Worm (Caenorhabditis elegans) whole organism, midembryonic: ENCODE measurements around the gene sas-7.

ENCODE experiments used
- T22C8.4 ChIP-seq: fragments of 200-800 bp; sonication (Bioruptor generic); IDR thresholded peaks from 2 replicates; pipeline ENCODE4 v1.3.6; 2022; ENCODE audit warnings: missing genetic modification characterization, missing compliant biosample characterization
- med-1 ChIP-seq: sonication (generic microtip); optimal IDR thresholded peaks from 2 replicates; lab custom pipeline; 2017; ENCODE audit warnings: missing genetic modification characterization, mild to moderate bottlenecking, missing compliant biosample characterization, antibody characterized with exemption, missing genetic modification reagents; ENCODE audit not compliant: insufficient read depth
- ref-1 ChIP-seq: fragments of 200-800 bp; sonication (Bioruptor generic); conservative IDR thresholded peaks from 2 replicates; pipeline ENCODE4 v1.3.6; 2022; ENCODE audit warnings: missing genetic modification reagents, missing genetic modification characterization, missing compliant biosample characterization
- tab-1 ChIP-seq: fragments of 200-800 bp; sonication (Bioruptor generic); IDR thresholded peaks from 2 replicates; pipeline ENCODE4 v1.3.6; 2022; ENCODE audit warnings: missing genetic modification characterization, missing compliant biosample characterization
- ztf-23 ChIP-seq: fragments of 200-800 bp; sonication (Bioruptor generic); IDR thresholded peaks from 2 replicates; pipeline ENCODE4 v1.3.6; 2022; ENCODE audit warnings: missing genetic modification reagents, missing genetic modification characterization, missing compliant biosample characterization
- ztf-29 ChIP-seq: fragments of 200-800 bp; sonication (Bioruptor generic); IDR thresholded peaks from 2 replicates; pipeline ENCODE4 v1.3.6; 2022; ENCODE audit warnings: missing genetic modification reagents, missing genetic modification characterization, missing compliant biosample characterization

ce11 chrIII:10354591-10354990 lies 33.8 kb downstream of the sas-7 start:
- TF ChIP-seq ref-1 (GFP tag; lab: Robert Waterston, UW), result no peak
- TF ChIP-seq tab-1, result no peak
- TF ChIP-seq T22C8.4 (GFP tag; lab: Robert Waterston, UW), result no peak
- TF ChIP-seq med-1 (GFP tag; lab: Kevin White, UChicago), result no peak
- TF ChIP-seq ztf-29, result no peak
- TF ChIP-seq ztf-23 (GFP tag; lab: Robert Waterston, UW), result no peak
